Worm (Caenorhabditis elegans): Measurements from ENCODE around the gene srv-26.
A peak's percentile ranks its signal among the peaks of the same experiment; 100 is the strongest.

The srv-26 gene

DNA sequence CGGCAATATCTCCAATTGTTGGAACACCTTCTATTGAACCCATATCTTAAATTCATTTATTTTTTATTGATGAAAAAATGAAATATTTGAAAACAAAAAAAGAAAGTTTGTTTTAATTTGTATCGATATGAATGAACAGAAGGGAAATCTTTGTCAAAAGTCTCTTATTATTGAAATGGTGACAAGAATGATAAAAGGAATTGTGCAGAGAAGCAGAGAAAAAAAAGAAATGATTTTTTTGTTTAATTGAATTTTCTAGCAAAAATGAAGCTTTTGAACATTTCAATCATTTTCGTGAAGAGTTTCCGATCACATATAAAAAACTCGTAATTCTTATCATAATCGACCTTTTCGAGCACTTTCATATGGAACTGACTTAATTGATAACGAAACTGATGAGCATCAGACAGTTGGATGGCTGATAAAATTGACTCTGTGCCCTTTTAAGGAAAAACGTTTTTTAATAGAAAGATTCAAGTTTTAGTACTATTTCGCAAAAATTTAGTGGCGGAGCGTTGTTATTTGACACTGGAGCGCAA, 25.9 kb downstream of the srv-26 start, which contains the start of the genes aat-4 and T13A10.1 (continued):
- TF ChIP-seq lin-38 (GFP tag; IDR thresholded peaks at IDR 0.05), result no peak
- no peak for TF ChIP-seq gei-8 (GFP tag; optimal IDR thresholded peaks at IDR 0.05)

ce11 chrIV:6271923-6272322, 29.7 kb downstream of the srv-26 start, which contains the start of gene srv-31:
Gene srv-31, minus strand, starts transcription at chrIV:6272023.
- TF ChIP-seq gei-8 (GFP tag; optimal IDR thresholded peaks at IDR 0.05), result no peak

- TF ChIP-seq unc-62 (GFP tag; optimal IDR thresholded peaks at IDR 0.05 in 1 of 2) (peak in 1 of 2 experiments; percentile 42), unc-62 (tag; optimal IDR thresholded peaks at IDR 0.05) (no peak), ztf-11 (tag; optimal IDR thresholded peaks at IDR 0.05) (no peak)
Measured at ce11 chrIV:6269346-6269745, 32.3 kb downstream of the srv-26 start, which contains the start of gene srv-30. Gene srv-30, minus strand, starts transcription at chrIV:6269446.

DNA sequence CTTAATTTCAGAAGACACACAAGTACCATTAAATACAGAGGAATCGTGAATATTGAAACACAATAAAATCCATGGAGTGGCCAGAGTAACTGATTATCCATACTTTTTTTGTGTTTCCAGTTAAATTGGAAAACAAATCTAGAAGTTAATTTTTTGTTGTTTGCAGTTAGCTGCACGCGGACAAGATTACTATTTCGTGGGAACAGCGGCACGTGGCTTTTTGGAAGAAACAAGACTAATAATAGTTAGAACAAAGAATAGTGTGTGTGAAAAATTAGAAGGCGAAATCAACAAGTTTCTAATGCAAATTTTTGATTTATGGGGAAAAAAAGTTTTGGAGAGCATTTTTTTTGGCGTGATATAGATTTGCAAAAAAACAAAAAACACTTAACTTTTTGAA, 35.2 kb downstream of the srv-26 start, which contains the start of gene srv-29:
srv-29 (minus strand) TSS at position 101 of the 400 bp plus-strand sequence.
- TF ChIP-seq zag-1 (tag; optimal IDR thresholded peaks at IDR 0.05), result no peak

ce11 chrIV:6263244-6263643, 38.4 kb downstream of the srv-26 start, which contains the start of gene srv-28:
Gene srv-28, minus strand, starts transcription at chrIV:6263344.
- TF ChIP-seq unc-39 (tag; optimal IDR thresholded peaks at IDR 0.05) (no peak), hlh-11 (tag; optimal IDR thresholded peaks at IDR 0.05) (no peak), unc-62 (GFP tag; optimal IDR thresholded peaks at IDR 0.05 in 1 of 2) (peak in 1 of 2 experiments; percentile 33), unc-62 (tag; optimal IDR thresholded peaks at IDR 0.05) (no peak), ctbp-1 (GFP tag; IDR thresholded peaks at IDR 0.05) (no peak), ceh-44 (GFP tag; IDR thresholded peaks at IDR 0.05) (no peak), fos-1 (tag; optimal IDR thresholded peaks at IDR 0.05) (no peak), Y5F2A.4 (GFP tag; optimal IDR thresholded peaks at IDR 0.05) (no peak), ztf-7 (tag; optimal IDR thresholded peaks at IDR 0.05) (no peak), nhr-6 (tag; optimal IDR thresholded peaks at IDR 0.05) (no peak), lim-7 (GFP tag; IDR thresholded peaks at IDR 0.05) (no peak), cey-2 (tag; optimal IDR thresholded peaks at IDR 0.05; ENCODE audit: borderline replicate concordance, insufficient read depth) (no peak), aha-1 (tag) (peak; percentile 7), lin-13 (GFP tag; optimal IDR thresholded peaks at IDR 0.05) (no peak), Y48G9A.11 (GFP tag; IDR thresholded peaks at IDR 0.05) (no peak)

DNA sequence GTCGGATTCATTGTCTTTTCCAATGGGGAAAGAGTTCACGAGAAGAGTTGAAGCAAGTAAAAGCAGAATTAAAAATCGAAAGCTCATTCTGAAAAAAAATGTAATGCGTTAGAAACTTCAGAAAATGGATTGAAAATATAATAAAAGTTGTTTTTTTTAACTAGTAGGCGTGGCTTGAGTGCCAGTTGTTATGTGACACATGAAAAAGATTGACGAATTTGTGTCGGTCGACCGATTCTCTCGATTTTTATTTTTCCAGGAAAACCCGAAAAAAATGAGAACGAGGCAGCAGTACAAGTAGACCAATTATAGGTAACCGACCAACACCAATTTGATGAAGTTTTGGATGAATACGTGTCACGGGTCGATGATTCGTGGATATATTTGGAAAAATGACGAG, 41.9 kb downstream of the srv-26 start, which contains the start of gene nlp-16:
nlp-16 (minus strand) TSS at position 101 of the 400 bp plus-strand sequence.
- TF ChIP-seq aly-2 (tag; optimal IDR thresholded peaks at IDR 0.05) (no peak), ctbp-1 (GFP tag; IDR thresholded peaks at IDR 0.05) (no peak), fos-1 (tag; optimal IDR thresholded peaks at IDR 0.05) (no peak), Y48G9A.11 (GFP tag; IDR thresholded peaks at IDR 0.05) (no peak), lin-1 (GFP tag; IDR thresholded peaks at IDR 0.05) (no peak), ztf-11 (tag; optimal IDR thresholded peaks at IDR 0.05) (no peak), skn-1 (tag; optimal IDR thresholded peaks at IDR 0.05) (no peak), zfp-2 (tag; optimal IDR thresholded peaks at IDR 0.05) (no peak), egl-27 (tag; optimal IDR thresholded peaks at IDR 0.05) (no peak), aha-1 (tag) (no peak)

DNA sequence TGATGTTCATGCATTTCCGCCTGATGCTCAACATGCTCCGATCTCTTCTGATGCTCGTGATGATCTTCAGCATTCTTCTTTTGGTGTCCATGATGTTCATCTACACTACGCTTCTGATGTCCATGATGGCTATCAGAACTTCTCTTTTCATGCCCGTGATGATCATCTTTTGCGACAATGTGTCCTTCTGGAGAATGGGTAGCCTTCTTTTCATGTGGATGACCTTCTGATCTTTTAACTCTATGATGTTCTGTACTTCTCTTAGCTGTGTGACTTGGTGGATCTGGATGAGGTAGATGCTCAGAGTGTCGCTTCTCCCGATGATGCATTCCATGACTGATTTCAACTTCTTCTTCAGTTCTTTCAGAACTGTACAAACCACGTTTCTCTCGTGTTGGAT, 42.7 kb downstream of the srv-26 start:
- TF ChIP-seq ceh-82 (tag; optimal IDR thresholded peaks at IDR 0.05) (no peak), unc-62 (GFP tag; optimal IDR thresholded peaks at IDR 0.05 in 1 of 2) (peak in 1 of 2 experiments; percentile 90), unc-62 (tag; optimal IDR thresholded peaks at IDR 0.05) (no peak), dve-1 (tag; optimal IDR thresholded peaks at IDR 0.05; ENCODE audit: insufficient read depth) (no peak), fos-1 (tag; optimal IDR thresholded peaks at IDR 0.05) (no peak), nhr-41 (GFP tag; IDR thresholded peaks at IDR 0.05) (no peak), lin-13 (GFP tag; optimal IDR thresholded peaks at IDR 0.05) (no peak)

Measured in whole organism, L4 larva.